Fruit fly (Drosophila melanogaster): Measurements from ENCODE around the gene eRF3.

Gene eRF3

DNA sequence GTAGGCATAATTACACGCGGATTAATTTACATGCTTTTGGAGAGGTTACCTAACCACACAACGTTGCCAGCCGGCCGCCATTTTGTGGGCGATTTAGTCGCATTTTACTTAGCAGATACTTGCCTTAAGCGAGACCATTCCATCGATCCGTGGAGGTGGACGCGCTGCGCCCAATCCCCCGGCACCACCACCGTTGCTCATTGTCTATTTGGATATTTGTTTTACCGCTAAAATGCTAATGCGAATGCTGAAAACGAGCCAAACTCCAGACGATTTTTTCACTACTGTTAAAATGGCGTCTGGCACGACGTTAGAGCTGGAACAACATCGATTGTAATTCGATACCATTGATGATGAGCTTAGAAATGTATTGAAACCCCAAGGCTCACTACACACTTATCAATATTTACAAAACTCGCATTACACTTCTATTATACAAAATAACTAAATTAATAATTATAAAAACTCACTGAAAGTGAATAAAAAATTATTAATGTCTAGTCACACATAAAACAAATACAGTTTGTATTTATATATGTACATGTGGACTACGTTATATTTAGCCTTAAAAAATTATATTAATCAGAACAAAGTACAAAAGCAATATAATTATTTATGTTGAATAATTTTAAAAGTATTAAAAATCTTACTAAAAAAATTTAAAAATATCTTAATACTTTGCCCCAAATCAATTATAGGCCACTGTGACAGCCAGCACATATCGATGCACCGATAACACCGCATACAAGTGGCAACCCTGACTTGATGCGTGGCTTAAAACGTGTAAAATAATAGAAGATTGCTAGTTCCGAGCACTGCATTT, at the start of gene eRF3 (continued):
- peak; percentile 35 for TF ChIP-seq pzg (GFP tag; optimal IDR thresholded peaks at IDR 0.05)
- peak; percentile 80 for TF ChIP-seq CG9215 (GFP tag; IDR thresholded peaks at IDR 0.05)
- peak; percentile 29; the same call in 1 of the 2 replicates for TF ChIP-seq onecut (GFP tag; IDR thresholded peaks at IDR 0.05)
- no peak for TF ChIP-seq Neu2 (GFP tag; optimal IDR thresholded peaks at IDR 0.05; ENCODE audit: borderline replicate concordance)
- TF ChIP-seq emc (GFP tag; optimal IDR thresholded peaks at IDR 0.05) = no peak
- 0 out of 3 replicates have a peak, but pooled peaks have one; percentile 33 for TF ChIP-seq C15 (GFP tag; IDR thresholded peaks at IDR 0.05)
- peak; percentile 50 for TF ChIP-seq Deaf1 (tag; optimal IDR thresholded peaks at IDR 0.05)
- peak; percentile 63; the same call in 1 of the 2 replicates for TF ChIP-seq wor (GFP tag; IDR thresholded peaks at IDR 0.05)
- no peak for TF ChIP-seq toy (GFP tag; IDR thresholded peaks at IDR 0.05)
- peak; percentile 63 for TF ChIP-seq CG10147 (GFP tag; optimal IDR thresholded peaks at IDR 0.05)
- peak; percentile 27; the same call in 1 of the 2 replicates for TF ChIP-seq Drgx (GFP tag; IDR thresholded peaks at IDR 0.05)
- TF ChIP-seq Ets65A (GFP tag) = peak; percentile 24
- TF ChIP-seq CG11093 (GFP tag; IDR thresholded peaks at IDR 0.05) = peak; percentile 39; the same call in 1 of the 3 replicates
- TF ChIP-seq run (tag; optimal IDR thresholded peaks at IDR 0.05) = no peak
- no peak for TF ChIP-seq sima (GFP tag; optimal IDR thresholded peaks at IDR 0.05)
- peak; percentile 91 for TF ChIP-seq bigmax (GFP tag; optimal IDR thresholded peaks at IDR 0.05)
- peak; percentile 75 for TF ChIP-seq twi (tag; optimal IDR thresholded peaks at IDR 0.05)
- peak; percentile 74; the same call in 2 of the 3 replicates for TF ChIP-seq Dbx (GFP tag; IDR thresholded peaks at IDR 0.05)
- peak; percentile 64 for TF ChIP-seq ci (GFP tag; IDR thresholded peaks at IDR 0.05)
- TF ChIP-seq danr (GFP tag; IDR thresholded peaks at IDR 0.05) = peak; percentile 65
- no peak for TF ChIP-seq CG8944 (GFP tag; optimal IDR thresholded peaks at IDR 0.05)
- peak; percentile 96 for TF ChIP-seq CG17361 (GFP tag; IDR thresholded peaks at IDR 0.05)
- 0 out of 2 replicates have a peak, but pooled peaks have one; percentile 34 for TF ChIP-seq Rx (GFP tag; IDR thresholded peaks at IDR 0.05)
- peak; percentile 79 for TF ChIP-seq CG32772 (GFP tag; IDR thresholded peaks at IDR 0.05)
- TF ChIP-seq MESR4 (GFP tag; optimal IDR thresholded peaks at IDR 0.05) = peak; percentile 98
- TF ChIP-seq CG10321 (GFP tag; IDR thresholded peaks at IDR 0.05) = peak; percentile 63
- peak; percentile 69 for TF ChIP-seq CG8388 (GFP tag; optimal IDR thresholded peaks at IDR 0.05)
- peak; percentile 88 for TF ChIP-seq sens (GFP tag)
- TF ChIP-seq CG3281 (GFP tag; optimal IDR thresholded peaks at IDR 0.05) = peak; percentile 58
- peak; percentile 79 for TF ChIP-seq esg (GFP tag; conservative IDR thresholded peaks at IDR 0.05)
- TF ChIP-seq sc (optimal IDR thresholded peaks at IDR 0.05) = no peak
- TF ChIP-seq sc (GFP tag; optimal IDR thresholded peaks at IDR 0.05) = peak; percentile 65
- peak; percentile 81 for TF ChIP-seq CG15601 (tag; optimal IDR thresholded peaks at IDR 0.05)
- TF ChIP-seq BEAF-32 (GFP tag; optimal IDR thresholded peaks at IDR 0.05) = peak; percentile 62
- TF ChIP-seq ewg (GFP tag; optimal IDR thresholded peaks at IDR 0.05) = peak; percentile 52
- peak in 1 of 2 experiments; percentile 75 for TF ChIP-seq dpn (GFP tag; optimal IDR thresholded peaks at IDR 0.05)
- peak; percentile 76 for TF ChIP-seq Sry-δ (GFP tag; optimal IDR thresholded peaks at IDR 0.05)
- TF ChIP-seq CG14860 (GFP tag; IDR thresholded peaks at IDR 0.05; ENCODE audit: partially characterized antibody) = no peak; the same call in 1 of the 3 replicates
- TF ChIP-seq CG33213 (GFP tag; optimal IDR thresholded peaks at IDR 0.05) = no peak
- peak; percentile 10 for TF ChIP-seq exex (tag; optimal IDR thresholded peaks at IDR 0.05)
- no peak for TF ChIP-seq Dip2 (GFP tag; IDR thresholded peaks at IDR 0.05)
- peak; percentile 77 for TF ChIP-seq CG10654 (GFP tag; optimal IDR thresholded peaks at IDR 0.05)
- TF ChIP-seq fd3F (GFP tag; optimal IDR thresholded peaks at IDR 0.05) = peak; percentile 78
- TF ChIP-seq Spps (tag; optimal IDR thresholded peaks at IDR 0.05) = peak; percentile 41
- peak; percentile 78 for TF ChIP-seq CG6272 (GFP tag; IDR thresholded peaks at IDR 0.05)
- 0 out of 3 replicates have a peak, but pooled peaks have one; percentile 43 for TF ChIP-seq vnd (GFP tag; IDR thresholded peaks at IDR 0.05; ENCODE audit: partially characterized antibody)
- peak; percentile 85 for TF ChIP-seq CG12104 (GFP tag; optimal IDR thresholded peaks at IDR 0.05)
- no peak for TF ChIP-seq NC2α (GFP tag; optimal IDR thresholded peaks at IDR 0.05)
- no peak for TF ChIP-seq kni (GFP tag; optimal IDR thresholded peaks at IDR 0.05)

Measured in whole organism, embryonic.